Worm (Caenorhabditis elegans): ENCODE measurements around the gene idpa-3.

ce11 chrX:10386001-10386400 is 49.8 kb downstream of the idpa-3 start:
- TF ChIP-seq med-1 (GFP tag; optimal IDR thresholded peaks at IDR 0.05; ENCODE audit: insufficient read depth) (no peak), ztf-23 (GFP tag; IDR thresholded peaks at IDR 0.05) (no peak), klf-2 (GFP tag; conservative IDR thresholded peaks at IDR 0.05) (no peak), tab-1 (GFP tag; IDR thresholded peaks at IDR 0.05) (no peak), T22C8.4 (GFP tag; IDR thresholded peaks at IDR 0.05) (no peak), ref-1 (GFP tag; conservative IDR thresholded peaks at IDR 0.05) (no peak), flt-1 (GFP tag; IDR thresholded peaks at IDR 0.05) (no peak)

Measured in whole organism, midembryonic.